Worm (Caenorhabditis elegans) whole organism, L4/young adult: Measurements from ENCODE around the gene fbxa-137.

Source experiments
- dao-5 ChIP-seq: sonication (generic microtip); optimal IDR thresholded peaks from 2 replicates; lab custom pipeline; 2016; ENCODE audit warnings: missing genotype, missing genetic modification characterization, moderate library complexity, missing compliant biosample characterization
- him-1 ChIP-seq: sonication (generic microtip); optimal IDR thresholded peaks from 2 replicates; lab custom pipeline; 2016; ENCODE audit warnings: missing genotype, missing genetic modification reagents, missing genetic modification characterization, missing compliant biosample characterization

DNA sequence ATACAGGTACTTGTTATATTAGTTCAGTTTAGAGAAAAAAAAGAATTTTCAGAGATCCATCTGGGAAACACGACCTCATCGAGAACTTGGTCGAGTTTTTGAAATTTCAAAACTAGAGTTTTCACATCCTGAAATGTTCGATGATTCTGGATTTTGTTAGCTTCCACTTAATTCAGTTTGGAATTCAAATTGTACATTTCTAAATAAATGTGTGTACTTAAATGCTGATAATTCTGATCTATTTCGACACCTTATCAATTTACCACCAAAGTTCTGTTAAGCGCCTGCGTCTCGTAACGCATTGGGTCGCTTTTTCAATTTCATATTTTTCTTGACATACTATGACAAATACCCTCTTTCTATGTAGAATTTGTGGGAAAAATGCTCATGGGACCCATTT, 16.0 kb downstream of the fbxa-137 start, which contains the start of gene nhr-226:
- TF ChIP-seq him-1 (tag; lab: Kevin White, UChicago) = no peak
- no peak for TF ChIP-seq dao-5 (tag; lab: Kevin White, UChicago)
